Worm (Caenorhabditis elegans): ENCODE results near the gene mfsd-8.
"Not testable (repeated sequence)": the region's sequence is repeated elsewhere in the genome, so short reads cannot be mapped to it uniquely, and the experiment has no call there.

The mfsd-8 gene

ce11 chrIII:3310876-3311597, 28.9 kb downstream of the mfsd-8 start, which contains the start of gene ral-1:
Gene ral-1 (plus strand): TSS chrIII:3311310.
- TF ChIP-seq him-1 (tag; optimal IDR thresholded peaks at IDR 0.05), result no peak
- no peak for TF ChIP-seq W03F9.2 (tag; optimal IDR thresholded peaks at IDR 0.05)
- no peak for TF ChIP-seq dao-5 (tag; optimal IDR thresholded peaks at IDR 0.05)

ce11 chrIII:3311607-3312006, 29.5 kb downstream of the mfsd-8 start:
- TF ChIP-seq dao-5 (tag; optimal IDR thresholded peaks at IDR 0.05) (no peak), W03F9.2 (tag; optimal IDR thresholded peaks at IDR 0.05) (no peak)

DNA sequence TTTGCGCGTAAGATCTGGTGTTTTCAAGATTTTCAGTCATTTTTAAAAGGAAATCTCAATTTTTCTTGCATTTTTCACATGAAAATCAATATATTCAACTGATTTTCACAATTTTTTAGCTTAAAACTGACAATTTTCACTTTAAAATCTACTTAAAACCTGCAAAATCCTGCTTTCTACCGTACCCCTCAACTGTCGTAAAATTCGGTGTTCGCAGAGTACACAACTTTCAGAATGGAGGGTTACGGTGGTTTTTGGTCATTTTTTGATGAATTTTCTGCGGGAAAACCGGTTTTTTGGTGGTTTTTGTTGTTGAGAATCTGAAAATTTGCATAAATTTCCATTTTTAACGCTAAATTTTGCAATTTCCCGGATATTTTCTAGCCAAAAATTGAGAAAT, 30.0 kb downstream of the mfsd-8 start:
- no peak for TF ChIP-seq W03F9.2 (tag; optimal IDR thresholded peaks at IDR 0.05)
- no peak for TF ChIP-seq dao-5 (tag; optimal IDR thresholded peaks at IDR 0.05)
- no peak for TF ChIP-seq him-1 (tag; optimal IDR thresholded peaks at IDR 0.05)

DNA sequence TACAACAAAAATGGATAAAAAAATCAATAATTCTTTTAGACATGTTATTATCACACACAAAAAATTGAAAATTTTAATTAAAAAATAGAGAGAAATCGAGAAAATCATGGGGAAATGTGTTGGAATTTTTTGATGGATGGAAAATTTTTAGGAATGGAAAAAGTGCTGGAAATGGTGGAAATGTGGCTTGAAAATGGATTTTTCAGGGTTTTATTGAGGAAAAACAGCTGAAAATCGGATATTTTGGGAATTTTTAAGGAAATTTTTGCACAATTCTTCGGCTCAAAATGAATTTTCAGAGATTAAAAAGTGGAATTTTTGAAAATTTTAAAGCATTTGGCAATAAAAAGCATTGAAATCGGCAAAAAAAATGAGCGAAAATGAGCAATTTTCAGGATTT, 35.8 kb downstream of the mfsd-8 start:
- TF ChIP-seq dao-5 (tag; optimal IDR thresholded peaks at IDR 0.05) (no peak), him-1 (tag; optimal IDR thresholded peaks at IDR 0.05) (no peak), W03F9.2 (tag; optimal IDR thresholded peaks at IDR 0.05) (no peak)

DNA sequence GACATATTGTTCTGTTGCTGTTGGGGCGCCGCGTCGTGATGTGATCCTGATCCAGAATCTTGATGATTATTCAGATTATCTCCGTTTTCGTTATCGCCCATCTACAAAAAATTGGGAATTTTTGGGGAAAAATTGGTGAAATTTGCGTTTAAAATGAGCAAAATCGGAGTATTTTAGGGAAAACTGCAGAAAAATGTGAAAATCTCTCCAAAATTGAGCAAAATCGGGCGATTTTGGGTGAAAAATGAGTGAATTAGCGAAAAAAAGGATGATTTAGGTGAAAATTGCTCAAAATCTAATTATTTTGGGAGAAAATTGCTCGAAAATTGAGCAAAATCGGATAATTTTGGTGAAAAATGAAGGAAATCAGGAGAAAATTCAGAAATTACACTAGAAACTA, 39.0 kb downstream of the mfsd-8 start, which contains the start of gene Y53G8AR.9:
Gene Y53G8AR.9 (minus strand): TSS at position 101 of the 400 bp plus-strand sequence.
- no peak for TF ChIP-seq dao-5 (tag; optimal IDR thresholded peaks at IDR 0.05)
- TF ChIP-seq W03F9.2 (tag; optimal IDR thresholded peaks at IDR 0.05), result no peak
- TF ChIP-seq him-1 (tag; optimal IDR thresholded peaks at IDR 0.05), result no peak

ce11 chrIII:3322317-3323010, 40.4 kb downstream of the mfsd-8 start, which contains the start of gene phf-15:
Gene phf-15 (plus strand): TSS chrIII:3322853.
- no peak for TF ChIP-seq him-1 (tag; optimal IDR thresholded peaks at IDR 0.05)
- TF ChIP-seq dao-5 (tag; optimal IDR thresholded peaks at IDR 0.05), result no peak
- TF ChIP-seq W03F9.2 (tag; optimal IDR thresholded peaks at IDR 0.05), result no peak

DNA sequence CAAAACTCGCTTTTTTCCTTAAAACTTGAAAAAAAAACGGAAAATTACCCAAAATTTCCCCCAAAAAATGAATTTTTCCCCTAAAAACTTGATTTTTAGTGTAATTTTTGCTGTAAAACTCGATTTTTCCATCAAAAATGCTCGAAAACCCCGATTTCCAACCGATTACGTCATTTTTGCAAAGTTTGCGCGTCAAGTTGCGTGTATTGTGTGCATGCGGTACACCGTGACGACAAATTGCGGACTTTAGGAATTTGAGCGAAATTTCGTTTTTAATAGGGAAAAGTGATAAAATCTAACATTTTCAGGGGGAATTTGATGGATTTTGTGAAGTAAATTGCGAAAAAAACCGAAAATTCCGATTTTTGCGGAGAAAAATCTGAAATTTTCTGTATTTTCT, 41.8 kb downstream of the mfsd-8 start:
- TF ChIP-seq W03F9.2 (tag; optimal IDR thresholded peaks at IDR 0.05) (peak; percentile 24), him-1 (tag; optimal IDR thresholded peaks at IDR 0.05) (no peak), dao-5 (tag; optimal IDR thresholded peaks at IDR 0.05) (no peak)

- no peak for TF ChIP-seq dao-5 (tag; optimal IDR thresholded peaks at IDR 0.05)
- no peak for TF ChIP-seq him-1 (tag; optimal IDR thresholded peaks at IDR 0.05)
- TF ChIP-seq W03F9.2 (tag; optimal IDR thresholded peaks at IDR 0.05), result no peak
These were observed 47.4 kb downstream of the mfsd-8 start for ce11 chrIII:3329467-3329866.

DNA sequence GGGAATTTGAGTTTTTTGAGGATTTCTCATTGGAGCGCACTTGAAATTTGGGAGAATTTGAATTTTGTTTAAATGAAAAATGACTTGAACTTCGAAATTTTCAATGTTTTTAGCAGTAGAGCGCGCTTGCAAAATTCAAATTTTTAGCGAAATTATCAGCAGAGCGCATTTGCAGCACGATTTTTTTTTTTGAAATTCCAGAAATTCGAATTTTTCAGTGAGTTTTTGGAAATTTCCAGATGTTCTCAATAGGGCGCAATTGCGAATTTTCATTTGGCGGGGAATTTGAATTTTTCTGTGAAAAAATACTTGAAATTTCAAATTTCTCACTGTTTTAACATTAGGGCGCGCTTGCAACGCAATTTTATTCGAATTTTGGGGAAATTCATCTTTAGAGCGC, 49.7 kb downstream of the mfsd-8 start:
- TF ChIP-seq him-1 (tag; optimal IDR thresholded peaks at IDR 0.05), result no peak
- no peak for TF ChIP-seq dao-5 (tag; optimal IDR thresholded peaks at IDR 0.05)
- no peak for TF ChIP-seq W03F9.2 (tag; optimal IDR thresholded peaks at IDR 0.05)

DNA sequence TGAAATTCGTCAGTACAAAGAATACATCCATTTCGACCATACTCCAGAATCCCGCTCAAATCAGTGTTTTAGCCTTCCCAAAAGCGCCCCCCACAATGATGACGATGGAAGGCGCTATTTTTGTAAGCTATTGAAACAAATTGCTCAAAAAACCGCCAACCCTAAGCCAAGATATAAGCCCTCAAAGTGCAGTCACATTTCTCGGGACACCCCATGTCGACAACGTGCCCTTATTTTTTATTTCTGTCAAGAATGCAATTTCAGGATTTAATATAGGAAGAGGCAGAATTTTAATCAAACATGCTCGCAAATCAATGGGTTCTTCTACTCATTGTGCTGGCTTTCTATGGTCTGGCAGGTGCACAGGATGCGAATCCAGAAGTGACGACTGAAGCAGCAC, 50.6 kb downstream of the mfsd-8 start, which contains the start of gene Y53G8AR.1:
Gene Y53G8AR.1 (plus strand): TSS at position 301 of the 400 bp plus-strand sequence.
- not testable (repeated sequence) for TF ChIP-seq W03F9.2, dao-5, him-1 (tag; optimal IDR thresholded peaks at IDR 0.05)

- TF ChIP-seq W03F9.2 (tag; optimal IDR thresholded peaks at IDR 0.05) (no peak), him-1 (tag; optimal IDR thresholded peaks at IDR 0.05) (no peak), dao-5 (tag; optimal IDR thresholded peaks at IDR 0.05) (no peak)
These were observed 57.4 kb downstream of the mfsd-8 start for ce11 chrIII:3339317-3340016.

All from whole organism, L4/young adult.